Worm (Caenorhabditis elegans): ENCODE results near the gene acl-8.
A peak's percentile ranks its signal among the peaks of the same experiment; 100 is the strongest.

Gene acl-8

DNA sequence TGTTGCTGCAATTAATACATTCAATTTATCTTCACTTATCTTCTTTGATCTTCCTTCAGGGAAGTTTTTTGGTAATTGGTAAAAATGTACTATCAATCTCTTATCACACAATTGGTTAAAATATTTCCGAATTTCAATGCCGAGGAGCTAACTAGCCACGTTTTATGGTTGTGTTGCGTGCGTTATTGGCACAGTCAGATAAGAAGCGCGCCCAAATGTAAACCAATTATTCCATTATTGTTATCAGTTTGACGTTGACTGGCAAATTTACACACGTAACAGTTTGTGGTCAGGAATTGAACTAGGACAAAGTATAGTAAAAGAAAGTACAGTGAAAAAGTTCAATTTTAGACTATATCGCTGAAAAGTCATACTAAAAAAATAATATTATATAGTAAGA, 43.1 kb upstream of the acl-8 start (continued):
- TF ChIP-seq spr-3 (GFP tag; optimal IDR thresholded peaks at IDR 0.05) (no peak), T20F7.1 (GFP tag; optimal IDR thresholded peaks at IDR 0.05) (no peak), dpl-1 (GFP tag; optimal IDR thresholded peaks at IDR 0.05) (no peak), ceh-28 (tag; optimal IDR thresholded peaks at IDR 0.05) (no peak), mxl-2 (GFP tag; conservative IDR thresholded peaks at IDR 0.05) (no peak), mdl-1 (tag; optimal IDR thresholded peaks at IDR 0.05) (no peak), tra-1 (GFP tag; IDR thresholded peaks at IDR 0.05) (no peak), cey-2 (tag; optimal IDR thresholded peaks at IDR 0.05; ENCODE audit: borderline replicate concordance, insufficient read depth) (no peak), tag-97 (GFP tag; IDR thresholded peaks at IDR 0.05) (no peak), dmd-8 (GFP tag; IDR thresholded peaks at IDR 0.05) (no peak), R02D3.7 (tag; optimal IDR thresholded peaks at IDR 0.05) (no peak), hlh-30 (tag; optimal IDR thresholded peaks at IDR 0.05; ENCODE audit: insufficient read depth) (no peak), D1046.2 (GFP tag; IDR thresholded peaks at IDR 0.05) (no peak), F26F4.8 (GFP tag; conservative IDR thresholded peaks at IDR 0.05) (no peak), nhr-76 (tag; optimal IDR thresholded peaks at IDR 0.05) (no peak), fkh-10 (GFP tag; optimal IDR thresholded peaks at IDR 0.05) (no peak), ZK337.2 (GFP tag; IDR thresholded peaks at IDR 0.05) (no peak), dve-1 (tag; optimal IDR thresholded peaks at IDR 0.05; ENCODE audit: insufficient read depth) (peak; percentile 73), mes-2 (tag; optimal IDR thresholded peaks at IDR 0.05; ENCODE audit: poor library complexity, severe bottlenecking) (peak; percentile 43), rbr-2 (tag; optimal IDR thresholded peaks at IDR 0.05) (no peak), egl-27 (tag; optimal IDR thresholded peaks at IDR 0.05) (no peak), zag-1 (tag; optimal IDR thresholded peaks at IDR 0.05) (no peak), ZK546.5 (tag; optimal IDR thresholded peaks at IDR 0.05) (no peak), gei-8 (GFP tag; optimal IDR thresholded peaks at IDR 0.05) (no peak), F44E2.7 (GFP tag; IDR thresholded peaks at IDR 0.05) (no peak), nhr-237 (tag; optimal IDR thresholded peaks at IDR 0.05) (no peak), ctbp-1 (GFP tag; IDR thresholded peaks at IDR 0.05) (no peak), madf-5 (GFP tag; IDR thresholded peaks at IDR 0.05) (no peak), daf-12 (tag; optimal IDR thresholded peaks at IDR 0.05) (no peak), sdz-12 (GFP tag; optimal IDR thresholded peaks at IDR 0.05) (no peak), nhr-102 (tag; optimal IDR thresholded peaks at IDR 0.05) (peak; percentile 5), Y5F2A.4 (GFP tag; optimal IDR thresholded peaks at IDR 0.05) (no peak), egl-43 (GFP tag; IDR thresholded peaks at IDR 0.05) (no peak), Y48G9A.11 (GFP tag; IDR thresholded peaks at IDR 0.05) (no peak)

- TF ChIP-seq ctbp-1 (GFP tag; IDR thresholded peaks at IDR 0.05) (no peak), ces-1 (GFP tag; optimal IDR thresholded peaks at IDR 0.05) (no peak), aly-2 (tag; optimal IDR thresholded peaks at IDR 0.05) (no peak), hlh-30 (tag; optimal IDR thresholded peaks at IDR 0.05; ENCODE audit: insufficient read depth) (no peak), F10B5.3 (tag; optimal IDR thresholded peaks at IDR 0.05) (no peak), T26A8.4 (GFP tag; IDR thresholded peaks at IDR 0.05) (no peak), fos-1 (tag; optimal IDR thresholded peaks at IDR 0.05) (no peak), spr-3 (GFP tag; optimal IDR thresholded peaks at IDR 0.05) (no peak), nhr-28 (tag; optimal IDR thresholded peaks at IDR 0.05) (peak; percentile 29), pha-4 (GFP tag; IDR thresholded peaks at IDR 0.05) (no peak), pha-4 (tag; optimal IDR thresholded peaks at IDR 0.05) (no peak), mep-1 (tag; optimal IDR thresholded peaks at IDR 0.05) (no peak), dmd-6 (GFP tag; IDR thresholded peaks at IDR 0.05) (peak; percentile 63), dmd-9 (GFP tag; IDR thresholded peaks at IDR 0.05) (no peak), tag-97 (GFP tag; IDR thresholded peaks at IDR 0.05) (no peak), ceh-20 (GFP tag; IDR thresholded peaks at IDR 0.05) (no peak), madf-5 (GFP tag; IDR thresholded peaks at IDR 0.05) (no peak), rbr-2 (tag; optimal IDR thresholded peaks at IDR 0.05) (no peak), unc-130 (GFP tag; optimal IDR thresholded peaks at IDR 0.05) (no peak), hlh-11 (tag; optimal IDR thresholded peaks at IDR 0.05) (peak; percentile 33), lin-38 (GFP tag; IDR thresholded peaks at IDR 0.05) (no peak), nhr-237 (tag; optimal IDR thresholded peaks at IDR 0.05) (no peak), pqm-1 (tag; optimal IDR thresholded peaks at IDR 0.05) (peak; percentile 79), sdz-12 (GFP tag; optimal IDR thresholded peaks at IDR 0.05) (no peak), F44E2.7 (GFP tag; IDR thresholded peaks at IDR 0.05) (no peak), gei-8 (GFP tag; optimal IDR thresholded peaks at IDR 0.05) (no peak), nhr-102 (tag; optimal IDR thresholded peaks at IDR 0.05) (no peak)
These were observed 41.9 kb upstream of the acl-8 start, which contains the start of gene bcf-1 for ce11 chrV:6408733-6409227. Gene bcf-1, minus strand, starts transcription at chrV:6408783.
